Fruit fly (Drosophila melanogaster) whole organism, embryonic: ENCODE measurements around the gene CG10738.

Source experiments
- Asciz ChIP-seq: fragments of 200-800 bp; sonication (Bioruptor generic); optimal IDR thresholded peaks from 2 replicates; lab custom pipeline; 2017; ENCODE audit warnings: missing biosample characterization, mild to moderate bottlenecking, missing genetic modification characterization, missing genetic modification reagents
- Atf3 ChIP-seq: fragments of 200-800 bp; sonication (Bioruptor generic); optimal IDR thresholded peaks from 3 replicates; lab custom pipeline; 2016; ENCODE audit warnings: missing biosample characterization, missing genetic modification characterization
- Bgb ChIP-seq: fragments of 200-800 bp; sonication (Bioruptor generic); IDR thresholded peaks from 2 replicates; pipeline ENCODE4 v1.3.6; 2022; ENCODE audit warnings: missing biosample characterization, missing genetic modification characterization; ENCODE audit not compliant: partially characterized antibody
- CG10366 ChIP-seq: fragments of 200-800 bp; sonication (Bioruptor generic); IDR thresholded peaks from 2 replicates; pipeline ENCODE4 v1.3.6; 2022; ENCODE audit warnings: missing biosample characterization, missing genetic modification characterization
- CG10565 ChIP-seq: fragments of 200-800 bp; sonication (Bioruptor generic); optimal IDR thresholded peaks from 3 replicates; lab custom pipeline; 2016; ENCODE audit warnings: missing biosample characterization, mild to moderate bottlenecking, missing genetic modification characterization
- CG11085 ChIP-seq: fragments of 200-800 bp; sonication (Bioruptor generic); IDR thresholded peaks from 2 replicates; pipeline ENCODE4 v1.3.6; 2022; ENCODE audit warnings: missing biosample characterization, missing genetic modification characterization
- CG11456 ChIP-seq: fragments of 200-800 bp; sonication (Bioruptor generic); IDR thresholded peaks from 3 replicates; pipeline ENCODE4 v1.3.6; 2022; ENCODE audit warnings: missing biosample characterization, missing genetic modification characterization
- CG11560 ChIP-seq: fragments of 200-800 bp; sonication (Bioruptor generic); IDR thresholded peaks from 3 replicates; pipeline ENCODE4 v1.3.6; 2022; ENCODE audit warnings: missing biosample characterization, missing genetic modification characterization
- CG12299 ChIP-seq: fragments of 200-800 bp; sonication (Bioruptor generic); optimal IDR thresholded peaks from 2 replicates; lab custom pipeline; 2018; ENCODE audit warnings: missing biosample characterization, mild to moderate bottlenecking, missing genetic modification characterization
- CG12769 ChIP-seq: fragments of 200-800 bp; sonication (Bioruptor generic); optimal IDR thresholded peaks from 2 replicates; lab custom pipeline; 2019; ENCODE audit warnings: missing biosample characterization, mild to moderate bottlenecking, missing genetic modification characterization, moderate library complexity
- CG14014 ChIP-seq: fragments of 200-800 bp; sonication (Bioruptor generic); IDR thresholded peaks from 2 replicates; pipeline ENCODE4 v1.3.6; 2022; ENCODE audit warnings: missing biosample characterization, missing genetic modification characterization
- CG14441 ChIP-seq: fragments of 200-800 bp; sonication (Bioruptor generic); IDR thresholded peaks from 2 replicates; pipeline ENCODE4 v1.3.6; 2022; ENCODE audit warnings: missing biosample characterization, missing genetic modification characterization
- CG15011 ChIP-seq: fragments of 200-800 bp; sonication (Bioruptor generic); optimal IDR thresholded peaks from 3 replicates; lab custom pipeline; 2018; ENCODE audit warnings: missing biosample characterization, mild to moderate bottlenecking, missing genetic modification characterization
- CG1602 ChIP-seq: fragments of 200-800 bp; sonication (Bioruptor generic); optimal IDR thresholded peaks from 3 replicates; lab custom pipeline; 2016; ENCODE audit warnings: missing biosample characterization, missing genetic modification characterization
- CG17385 ChIP-seq: fragments of 200-800 bp; sonication (Bioruptor generic); optimal IDR thresholded peaks from 3 replicates; lab custom pipeline; 2018; ENCODE audit warnings: missing biosample characterization, mild to moderate bottlenecking, missing genetic modification characterization
- CG18476 ChIP-seq: fragments of 200-800 bp; sonication (Bioruptor generic); optimal IDR thresholded peaks from 2 replicates; lab custom pipeline; 2016; ENCODE audit warnings: missing biosample characterization, mild to moderate bottlenecking, missing genetic modification characterization
- CG2875 ChIP-seq: fragments of 200-800 bp; sonication (Bioruptor generic); optimal IDR thresholded peaks from 2 replicates; lab custom pipeline; 2017; ENCODE audit warnings: missing biosample characterization, mild to moderate bottlenecking, missing genetic modification characterization, missing genetic modification reagents
- CG32532 ChIP-seq: fragments of 200-800 bp; sonication (Bioruptor generic); IDR thresholded peaks from 2 replicates; pipeline ENCODE4 v1.3.6; 2022; ENCODE audit warnings: missing biosample characterization, missing genetic modification characterization
- CG33213 ChIP-seq: fragments of 200-800 bp; sonication (Bioruptor generic); optimal IDR thresholded peaks from 3 replicates; lab custom pipeline; 2016; ENCODE audit warnings: missing biosample characterization, missing genetic modification characterization
- CG42726 ChIP-seq: fragments of 200-800 bp; sonication (Bioruptor generic); IDR thresholded peaks from 2 replicates; pipeline ENCODE4 v1.3.6; 2022; ENCODE audit warnings: missing biosample characterization, missing genetic modification characterization; ENCODE audit not compliant: partially characterized antibody
- CG4404 ChIP-seq: fragments of 200-800 bp; sonication (Bioruptor generic); IDR thresholded peaks from 2 replicates; pipeline ENCODE4 v1.3.6; 2022; ENCODE audit warnings: missing biosample characterization, missing genetic modification characterization
- CG7786 ChIP-seq: fragments of 200-800 bp; sonication (Bioruptor generic); optimal IDR thresholded peaks from 2 replicates; lab custom pipeline; 2016; ENCODE audit warnings: missing biosample characterization, missing genetic modification characterization
- CG7839 ChIP-seq: fragments of 200-800 bp; sonication (Bioruptor generic); optimal IDR thresholded peaks from 3 replicates; lab custom pipeline; 2018; ENCODE audit warnings: missing biosample characterization, mild to moderate bottlenecking, missing genetic modification characterization, moderate library complexity
- CG8281 ChIP-seq: fragments of 200-800 bp; sonication (Bioruptor generic); optimal IDR thresholded peaks from 2 replicates; lab custom pipeline; 2018; ENCODE audit warnings: missing biosample characterization, mild to moderate bottlenecking, missing genetic modification characterization, moderate library complexity
- CG9437 ChIP-seq: fragments of 200-800 bp; sonication (Bioruptor generic); optimal IDR thresholded peaks from 2 replicates; lab custom pipeline; 2018; ENCODE audit warnings: missing biosample characterization, mild to moderate bottlenecking, missing genetic modification characterization
- Dad ChIP-seq: fragments of 200-800 bp; sonication (Bioruptor generic); optimal IDR thresholded peaks from 3 replicates; lab custom pipeline; 2016; ENCODE audit warnings: missing biosample characterization, missing genetic modification characterization
- Dp ChIP-seq: fragments of 200-800 bp; sonication (Bioruptor generic); optimal IDR thresholded peaks from 2 replicates; lab custom pipeline; 2018; ENCODE audit warnings: missing biosample characterization, mild to moderate bottlenecking, missing genetic modification characterization, moderate library complexity
- Hand ChIP-seq: fragments of 200-800 bp; sonication (Bioruptor generic); optimal IDR thresholded peaks from 2 replicates; lab custom pipeline; 2017; ENCODE audit warnings: mild to moderate bottlenecking, missing biosample characterization, missing genetic modification reagents, missing genetic modification characterization
- Hr39 ChIP-seq: fragments of >200 bp; optimal IDR thresholded peaks from 2 replicates; lab custom pipeline; 2017
- Hsf ChIP-seq: fragments of 200-800 bp; sonication (Bioruptor generic); optimal IDR thresholded peaks from 3 replicates; lab custom pipeline; 2016; ENCODE audit warnings: missing biosample characterization, missing genetic modification characterization
- Kr ChIP-seq: fragments of 200-800 bp; sonication (Bioruptor generic); optimal IDR thresholded peaks from 2 replicates; lab custom pipeline; 2017; ENCODE audit warnings: missing biosample characterization, mild to moderate bottlenecking, missing genetic modification characterization
- Lim3 ChIP-seq: fragments of 200-800 bp; sonication (Bioruptor generic); IDR thresholded peaks from 2 replicates; pipeline ENCODE4 v1.3.6; 2022; ENCODE audit warnings: missing biosample characterization, missing genetic modification characterization
- Mad ChIP-seq: fragments of 200-800 bp; sonication (Bioruptor generic); optimal IDR thresholded peaks from 2 replicates; lab custom pipeline; 2016; ENCODE audit warnings: missing biosample characterization, missing genetic modification characterization
- Max ChIP-seq: fragments of 200-800 bp; sonication (Bioruptor generic); optimal IDR thresholded peaks from 2 replicates; lab custom pipeline; 2016; ENCODE audit warnings: missing biosample characterization, mild to moderate bottlenecking, missing genetic modification characterization
- Nf-YB ChIP-seq: fragments of 200-800 bp; sonication (Bioruptor generic); optimal IDR thresholded peaks from 3 replicates; lab custom pipeline; 2019; ENCODE audit warnings: missing biosample characterization, mild to moderate bottlenecking, missing genetic modification characterization, moderate library complexity
- Sin3A ChIP-seq: fragments of >200 bp; optimal IDR thresholded peaks from 2 replicates; lab custom pipeline; 2018
- Sry-δ ChIP-seq: fragments of 200-800 bp; sonication (Bioruptor generic); optimal IDR thresholded peaks from 2 replicates; lab custom pipeline; 2016; ENCODE audit warnings: missing biosample characterization, missing genetic modification characterization
- TFAM ChIP-seq: fragments of 200-800 bp; sonication (Bioruptor generic); optimal IDR thresholded peaks from 2 replicates; lab custom pipeline; 2017; ENCODE audit warnings: missing biosample characterization, missing genetic modification characterization, inconsistent platforms
- Xrp1 ChIP-seq: fragments of 200-800 bp; sonication (Bioruptor generic); IDR thresholded peaks from 2 replicates; pipeline ENCODE4 v1.3.6; 2022; ENCODE audit warnings: missing biosample characterization, missing genetic modification characterization
- cas ChIP-seq: fragments of 200-800 bp; sonication (Bioruptor generic); IDR thresholded peaks from 2 replicates; pipeline ENCODE4 v1.3.6; 2022; ENCODE audit warnings: missing biosample characterization, missing genetic modification characterization
- ftz-f1 ChIP-seq: fragments of 200-800 bp; sonication (Bioruptor generic); optimal IDR thresholded peaks from 2 replicates; lab custom pipeline; 2016; ENCODE audit warnings: missing biosample characterization, missing genetic modification characterization
- gem ChIP-seq: fragments of 200-800 bp; sonication (Bioruptor generic); optimal IDR thresholded peaks from 2 replicates; lab custom pipeline; 2019; ENCODE audit warnings: missing biosample characterization, mild to moderate bottlenecking, missing genetic modification characterization, moderate library complexity
- h ChIP-seq: fragments of >200 bp; optimal IDR thresholded peaks from 2 replicates; lab custom pipeline; 2017
- mam ChIP-seq: fragments of 200-800 bp; sonication (Bioruptor generic); optimal IDR thresholded peaks from 3 replicates; lab custom pipeline; 2016; ENCODE audit warnings: missing biosample characterization, missing genetic modification characterization
- org-1 ChIP-seq: fragments of 200-800 bp; sonication (Bioruptor generic); optimal IDR thresholded peaks from 2 replicates; lab custom pipeline; 2017; ENCODE audit warnings: missing biosample characterization, missing genetic modification characterization
- pita ChIP-seq: fragments of 200-800 bp; sonication (Bioruptor generic); optimal IDR thresholded peaks from 2 replicates; lab custom pipeline; 2017; ENCODE audit warnings: missing biosample characterization, mild to moderate bottlenecking, missing genetic modification characterization
- sd ChIP-seq: fragments of 200-800 bp; sonication (Bioruptor generic); optimal IDR thresholded peaks from 3 replicates; lab custom pipeline; 2018; ENCODE audit warnings: missing biosample characterization, mild to moderate bottlenecking, missing genetic modification characterization, moderate library complexity
- sqz ChIP-seq: fragments of 200-800 bp; sonication (Bioruptor generic); optimal IDR thresholded peaks from 3 replicates; lab custom pipeline; 2018; ENCODE audit warnings: missing biosample characterization, mild to moderate bottlenecking, missing genetic modification characterization
- wor ChIP-seq: fragments of 200-800 bp; sonication (Bioruptor generic); IDR thresholded peaks from 2 replicates; pipeline ENCODE4 v1.3.6; 2022; ENCODE audit warnings: missing biosample characterization, missing genetic modification characterization
- zf30C ChIP-seq: fragments of 200-800 bp; sonication (Bioruptor generic); optimal IDR thresholded peaks from 3 replicates; lab custom pipeline; 2018; ENCODE audit warnings: missing biosample characterization, mild to moderate bottlenecking, missing genetic modification characterization

Gene CG10738

DNA sequence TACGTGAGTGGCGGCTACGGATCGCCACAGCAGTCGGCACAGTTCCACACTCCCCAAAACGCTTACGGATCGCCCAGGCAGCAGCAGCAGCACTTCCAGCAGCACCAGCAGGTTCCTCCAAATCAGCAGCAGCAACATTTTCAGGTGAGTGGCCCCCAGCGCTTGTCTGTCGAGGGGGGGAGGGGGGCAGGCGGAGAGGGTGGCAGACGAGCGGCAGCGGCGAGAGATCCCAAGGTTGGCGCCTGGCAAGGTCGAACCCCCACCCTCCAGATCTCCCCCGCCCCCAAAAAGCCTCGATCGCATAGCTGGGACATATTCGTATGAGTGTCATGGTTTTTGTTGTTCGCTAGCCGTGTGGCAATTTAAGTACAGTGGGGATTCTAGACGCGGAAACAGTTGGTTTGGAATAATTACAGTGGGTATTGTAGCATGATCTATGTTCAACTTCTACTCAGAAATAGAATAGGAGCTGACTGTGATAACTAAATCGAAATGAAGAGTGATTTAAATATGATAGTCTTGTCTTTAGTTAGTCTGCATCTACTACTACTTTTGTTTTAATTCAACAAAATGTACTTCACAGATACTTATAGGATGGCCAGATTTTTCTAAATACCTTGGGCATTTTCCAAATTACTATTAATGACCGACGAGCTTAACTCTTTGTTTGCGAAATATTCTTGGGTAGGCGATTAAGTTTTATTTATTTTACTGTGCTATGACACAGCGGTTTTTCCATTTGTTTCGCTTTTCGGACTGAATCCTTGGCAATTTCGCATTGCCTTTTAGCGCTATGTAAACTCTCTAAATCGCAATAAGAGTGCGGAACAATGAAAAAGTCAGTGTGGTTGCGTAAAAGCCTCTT lies 28.0 kb downstream of the CG10738 start (continued):
- no peak for TF ChIP-seq zf30C (GFP tag; lab: Kevin White, UChicago)
- no peak for TF ChIP-seq Nf-YB (GFP tag; lab: Kevin White, UChicago)
- no peak for TF ChIP-seq h (lab: Kevin White, UChicago)
- no peak; the same call in 1 of the 2 replicates for TF ChIP-seq CG10366 (GFP tag; lab: Robert Waterston, UW)
- no peak for TF ChIP-seq CG11085
- no peak for TF ChIP-seq CG14441 (GFP tag; lab: Robert Waterston, UW)
- no peak for TF ChIP-seq Hsf
- peak; percentile 84 for TF ChIP-seq CG12769 (tag; lab: Kevin White, UChicago)
- no peak for TF ChIP-seq Dad (GFP tag; lab: Kevin White, UChicago)
- TF ChIP-seq CG2875 (GFP tag; lab: Kevin White, UChicago), result no peak
- no peak for TF ChIP-seq Max
- TF ChIP-seq CG1602 (GFP tag; lab: Kevin White, UChicago), result no peak
- no peak for TF ChIP-seq Lim3
- TF ChIP-seq CG14014 (GFP tag; lab: Robert Waterston, UW), result 0 out of 2 replicates have a peak, but pooled peaks have one; percentile 44
- TF ChIP-seq org-1, result no peak
- TF ChIP-seq CG15011, result no peak
- peak; percentile 89 for TF ChIP-seq ftz-f1 (GFP tag; lab: Kevin White, UChicago)
- TF ChIP-seq TFAM (GFP tag; lab: Kevin White, UChicago), result no peak
- TF ChIP-seq sd (tag; lab: Kevin White, UChicago), result peak; percentile 67
- TF ChIP-seq Mad (GFP tag; lab: Kevin White, UChicago), result no peak
- TF ChIP-seq Hr39 (lab: Kevin White, UChicago), result peak; percentile 24
- TF ChIP-seq Sin3A (lab: Kevin White, UChicago), result no peak
- no peak for TF ChIP-seq CG8281
- TF ChIP-seq Bgb (GFP tag; lab: Robert Waterston, UW), result no peak
- no peak for TF ChIP-seq sqz
- peak; percentile 37 for TF ChIP-seq mam
- TF ChIP-seq CG12299 (tag; lab: Kevin White, UChicago), result no peak
- TF ChIP-seq CG4404 (GFP tag; lab: Robert Waterston, UW), result no peak
- peak; percentile 61 for TF ChIP-seq CG32532 (GFP tag; lab: Robert Waterston, UW)
- TF ChIP-seq Xrp1, result 0 out of 2 replicates have a peak, but pooled peaks have one; percentile 12
- no peak for TF ChIP-seq Sry-δ (GFP tag; lab: Kevin White, UChicago)
- peak; percentile 38 for TF ChIP-seq gem (tag; lab: Kevin White, UChicago)
- no peak for TF ChIP-seq CG33213
- TF ChIP-seq Dp (GFP tag; lab: Kevin White, UChicago), result no peak
- no peak for TF ChIP-seq Atf3
- TF ChIP-seq CG18476, result no peak
- TF ChIP-seq CG11456 (GFP tag; lab: Robert Waterston, UW), result no peak
- TF ChIP-seq Hand, result no peak
- peak; percentile 10 for TF ChIP-seq CG17385 (GFP tag; lab: Kevin White, UChicago)
- no peak for TF ChIP-seq CG42726 (GFP tag; lab: Robert Waterston, UW)
- TF ChIP-seq pita (GFP tag; lab: Kevin White, UChicago), result no peak
- TF ChIP-seq CG10565 (GFP tag; lab: Kevin White, UChicago), result no peak
- no peak for TF ChIP-seq cas
- no peak for TF ChIP-seq CG11560 (tag; lab: Robert Waterston, UW)
- TF ChIP-seq CG9437, result no peak
- TF ChIP-seq Asciz (GFP tag; lab: Kevin White, UChicago), result no peak
- TF ChIP-seq CG7786 (GFP tag; lab: Kevin White, UChicago), result no peak
- no peak for TF ChIP-seq wor
- TF ChIP-seq Kr, result no peak
- peak; percentile 39 for TF ChIP-seq CG7839 (tag; lab: Kevin White, UChicago)
